Worm (Caenorhabditis elegans) whole organism, early embryonic: ENCODE data around the gene M02B7.2.

Source experiments
- B0310.2 ChIP-seq: sonication (generic microtip); optimal IDR thresholded peaks from 2 replicates; lab custom pipeline; 2016; ENCODE audit warnings: mild to moderate bottlenecking, missing genetic modification characterization, missing compliant biosample characterization
- F13C5.2 ChIP-seq: sonication (generic microtip); optimal IDR thresholded peaks from 2 replicates; lab custom pipeline; 2017; ENCODE audit warnings: mild to moderate bottlenecking, missing genetic modification characterization, inconsistent platforms, missing compliant biosample characterization
- aly-1 ChIP-seq: sonication (generic microtip); optimal IDR thresholded peaks from 2 replicates; lab custom pipeline; 2016; ENCODE audit warnings: missing genetic modification characterization, missing compliant biosample characterization
- ama-1 ChIP-seq: fragments of 150-350 bp; optimal IDR thresholded peaks from 2 replicates; lab custom pipeline; 2014
- ceh-13 ChIP-seq: fragments of 200-800 bp; sonication (Bioruptor generic); optimal IDR thresholded peaks from 2 replicates; lab custom pipeline; 2018; ENCODE audit warnings: mild to moderate bottlenecking, missing genetic modification characterization, missing compliant biosample characterization
- ceh-36 ChIP-seq: sonication (generic microtip); optimal IDR thresholded peaks from 2 replicates; lab custom pipeline; 2016; ENCODE audit warnings: missing genetic modification characterization, inconsistent platforms, missing compliant biosample characterization
- ets-7 ChIP-seq: sonication (generic microtip); optimal IDR thresholded peaks from 2 replicates; lab custom pipeline; 2016; ENCODE audit warnings: missing genotype, missing genetic modification characterization, missing compliant biosample characterization
- flt-1 ChIP-seq: fragments of 200-800 bp; sonication (Bioruptor generic); IDR thresholded peaks from 2 replicates; pipeline ENCODE4 v1.3.6; 2022; ENCODE audit warnings: missing genetic modification characterization, missing compliant biosample characterization
- hmbx-1 ChIP-seq: sonication (generic microtip); optimal IDR thresholded peaks from 2 replicates; lab custom pipeline; 2016; ENCODE audit warnings: mild to moderate bottlenecking, missing genetic modification characterization, missing compliant biosample characterization
- hmg-4 ChIP-seq: fragments of 200-800 bp; sonication (Bioruptor generic); optimal IDR thresholded peaks from 2 replicates; lab custom pipeline; 2018; ENCODE audit warnings: mild to moderate bottlenecking, missing genetic modification characterization, missing compliant biosample characterization
- scrt-1 ChIP-seq: fragments of 200-800 bp; sonication (Bioruptor generic); IDR thresholded peaks from 2 replicates; pipeline ENCODE4 v1.3.6; 2022; ENCODE audit warnings: missing genetic modification characterization, missing compliant biosample characterization
- tbx-11 ChIP-seq: fragments of 200-800 bp; sonication (Bioruptor generic); IDR thresholded peaks from 2 replicates; pipeline ENCODE4 v1.3.6; 2022; ENCODE audit warnings: missing genetic modification characterization, missing compliant biosample characterization
- tra-4 ChIP-seq: sonication (generic microtip); optimal IDR thresholded peaks from 2 replicates; lab custom pipeline; 2017; ENCODE audit warnings: missing genetic modification characterization, missing compliant biosample characterization

DNA sequence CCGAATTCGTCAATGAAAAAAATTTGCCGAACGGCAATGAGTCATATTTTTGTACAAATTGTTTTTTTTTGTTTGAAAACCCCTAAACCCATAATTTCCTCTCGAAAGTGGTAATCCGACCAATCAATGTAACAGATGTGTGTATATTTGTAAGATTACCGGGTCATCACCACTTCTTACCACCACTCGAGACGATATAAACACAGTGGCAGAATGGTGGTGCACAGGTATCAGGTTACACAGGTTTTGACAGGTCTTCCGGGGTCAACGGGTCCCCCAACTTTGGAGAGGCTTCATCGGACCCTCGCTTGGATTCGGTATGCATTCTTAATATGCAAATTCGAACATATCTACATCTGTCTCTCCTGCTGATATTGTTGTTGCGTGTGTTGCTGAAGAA is 35.3 kb downstream of the M02B7.2 start:
- no peak for TF ChIP-seq ets-7 (tag; lab: Kevin White, UChicago)
- TF ChIP-seq tbx-11 (GFP tag; lab: Robert Waterston, UW): no peak
- no peak for TF ChIP-seq ama-1 (lab: Kevin White, UChicago)
- TF ChIP-seq aly-1 (tag; lab: Kevin White, UChicago): no peak
- no peak for TF ChIP-seq ceh-13 (GFP tag; lab: Kevin White, UChicago)
- TF ChIP-seq ceh-36 (tag; lab: Kevin White, UChicago): no peak
- TF ChIP-seq B0310.2 (tag; lab: Kevin White, UChicago): no peak
- TF ChIP-seq F13C5.2: no peak
- TF ChIP-seq tra-4: no peak
- no peak for TF ChIP-seq hmbx-1
- no peak for TF ChIP-seq hmg-4 (GFP tag; lab: Kevin White, UChicago)
- TF ChIP-seq scrt-1 (GFP tag; lab: Robert Waterston, UW): no peak
- TF ChIP-seq flt-1 (GFP tag; lab: Robert Waterston, UW): no peak
